Worm (Caenorhabditis elegans): ENCODE data around the gene ubh-4.
A peak's percentile ranks its signal among the peaks of the same experiment; 100 is the strongest.

The ubh-4 gene

DNA sequence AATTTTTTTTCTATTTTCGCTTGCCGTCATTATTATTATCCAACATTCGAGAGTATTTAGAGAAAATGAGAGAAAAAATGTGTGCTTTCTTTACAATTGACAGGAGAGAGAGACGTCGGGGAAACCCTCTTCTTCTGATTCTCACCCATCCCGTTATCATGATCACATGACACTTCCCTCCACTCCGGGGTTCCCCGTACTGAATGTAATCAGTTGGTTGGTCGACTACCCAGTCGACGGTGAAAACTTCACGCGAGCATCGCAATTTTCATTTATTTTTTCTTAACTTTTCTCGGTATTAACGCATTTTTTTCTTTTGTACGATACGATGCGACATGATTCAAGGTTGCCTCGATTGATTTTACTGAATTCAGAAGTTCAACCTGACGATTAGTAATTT, 23.2 kb downstream of the ubh-4 start (continued):
- no peak for TF ChIP-seq mxl-1 (tag; optimal IDR thresholded peaks at IDR 0.05)
- no peak for TF ChIP-seq snpc-1.1 (tag; optimal IDR thresholded peaks at IDR 0.05; ENCODE audit: insufficient read depth)
- TF ChIP-seq ceh-91 (GFP tag; IDR thresholded peaks at IDR 0.05) = no peak
- no peak for TF ChIP-seq dpl-1 (GFP tag; optimal IDR thresholded peaks at IDR 0.05)
- TF ChIP-seq fkh-3 (tag; optimal IDR thresholded peaks at IDR 0.05) = no peak
- peak; percentile 11; the same call in 1 of the 2 replicates for TF ChIP-seq F33H1.4 (GFP tag; IDR thresholded peaks at IDR 0.05)
- TF ChIP-seq egrh-3 (GFP tag; IDR thresholded peaks at IDR 0.05) = peak; percentile 9; the same call in 1 of the 2 replicates
- TF ChIP-seq ztf-28 (GFP tag; IDR thresholded peaks at IDR 0.05) = no peak
- 0 out of 2 replicates have a peak, but pooled peaks have one; percentile 36 for TF ChIP-seq K11D2.4 (GFP tag; IDR thresholded peaks at IDR 0.05)
- TF ChIP-seq rpc-1 (optimal IDR thresholded peaks at IDR 0.05) = no peak
- TF ChIP-seq rpc-1 (tag; optimal IDR thresholded peaks at IDR 0.05) = no peak
- peak; percentile 46; the same call in 1 of the 2 replicates for TF ChIP-seq pbrm-1 (GFP tag; IDR thresholded peaks at IDR 0.05)
- peak; percentile 37; the same call in 1 of the 2 replicates for TF ChIP-seq dox-1 (GFP tag; IDR thresholded peaks at IDR 0.05)
- TF ChIP-seq ztf-26 (tag; optimal IDR thresholded peaks at IDR 0.05) = no peak
- no peak for TF ChIP-seq ceh-100 (GFP tag; IDR thresholded peaks at IDR 0.05)
- no peak for TF ChIP-seq ekl-4 (GFP tag; IDR thresholded peaks at IDR 0.05)
- no peak for TF ChIP-seq cebp-1 (GFP tag; IDR thresholded peaks at IDR 0.05)
- peak; percentile 53 for TF ChIP-seq cebp-1 (tag; optimal IDR thresholded peaks at IDR 0.05)
- TF ChIP-seq attf-5 (GFP tag; optimal IDR thresholded peaks at IDR 0.05) = no peak
- TF ChIP-seq egl-44 (GFP tag; IDR thresholded peaks at IDR 0.05) = peak; percentile 32; the same call in 1 of the 2 replicates
- TF ChIP-seq chd-7 (tag; optimal IDR thresholded peaks at IDR 0.05) = peak; percentile 51
- no peak for TF ChIP-seq D2030.7 (GFP tag; IDR thresholded peaks at IDR 0.05)
- TF ChIP-seq Y53F4B.3 (GFP tag; IDR thresholded peaks at IDR 0.05) = no peak
- TF ChIP-seq tbx-9 (tag; optimal IDR thresholded peaks at IDR 0.05; ENCODE audit: borderline replicate concordance) = no peak
- no peak for TF ChIP-seq hlh-26 (GFP tag; conservative IDR thresholded peaks at IDR 0.05)
- no peak for TF ChIP-seq xnd-1 (tag; optimal IDR thresholded peaks at IDR 0.05)
- no peak for TF ChIP-seq ceh-40 (GFP tag; IDR thresholded peaks at IDR 0.05)
- TF ChIP-seq athp-1 (tag; optimal IDR thresholded peaks at IDR 0.05) = no peak
- peak; percentile 49 for TF ChIP-seq mcd-1 (GFP tag; IDR thresholded peaks at IDR 0.05)
- TF ChIP-seq ama-1 (optimal IDR thresholded peaks at IDR 0.05) = no peak
- no peak for TF ChIP-seq ama-1 (GFP tag; optimal IDR thresholded peaks at IDR 0.05)
- TF ChIP-seq sptf-2 (GFP tag; optimal IDR thresholded peaks at IDR 0.05) = no peak
- TF ChIP-seq B0035.1 (tag; optimal IDR thresholded peaks at IDR 0.05) = no peak
- no peak for TF ChIP-seq ztf-6 (GFP tag; IDR thresholded peaks at IDR 0.05)
- no peak for TF ChIP-seq K12H6.12 (tag; optimal IDR thresholded peaks at IDR 0.05)

ce11 chrII:8015483-8015938, 23.9 kb downstream of the ubh-4 start:
- TF ChIP-seq snpc-4 (GFP tag; optimal IDR thresholded peaks at IDR 0.05) (peak; percentile 28), snpc-4 (tag; optimal IDR thresholded peaks at IDR 0.05) (peak in 3 of 4 experiments; percentile 46 to 58 (median 55)), lin-26 (GFP tag; IDR thresholded peaks at IDR 0.05) (no peak), madf-3 (GFP tag; IDR thresholded peaks at IDR 0.05) (0 out of 2 replicates have a peak, but pooled peaks have one; percentile 73), repo-1 (tag; optimal IDR thresholded peaks at IDR 0.05) (peak; percentile 69), mes-4 (tag; optimal IDR thresholded peaks at IDR 0.05) (no peak), nfyb-1 (GFP tag; IDR thresholded peaks at IDR 0.05) (peak; percentile 58), egrh-3 (GFP tag; IDR thresholded peaks at IDR 0.05) (no peak), sdz-38 (tag; optimal IDR thresholded peaks at IDR 0.05) (no peak), gei-17 (GFP tag; optimal IDR thresholded peaks at IDR 0.05) (no peak), hsf-1 (GFP tag; IDR thresholded peaks at IDR 0.05) (peak; percentile 77), zim-3 (tag; optimal IDR thresholded peaks at IDR 0.05) (no peak), tbp1 (GFP tag; optimal IDR thresholded peaks at IDR 0.05) (peak; percentile 50), C17E4.6 (GFP tag; IDR thresholded peaks at IDR 0.05) (peak; percentile 73; the same call in 1 of the 2 replicates), Y95B8A.8 (GFP tag; IDR thresholded peaks at IDR 0.05) (peak; percentile 87), B0035.1 (tag; optimal IDR thresholded peaks at IDR 0.05) (peak; percentile 4), madf-6 (GFP tag; IDR thresholded peaks at IDR 0.05) (peak; percentile 97), him-1 (tag; optimal IDR thresholded peaks at IDR 0.05) (peak; percentile 45), snpc-3.4 (tag; optimal IDR thresholded peaks at IDR 0.05) (peak; percentile 92)
